Worm (Caenorhabditis elegans) whole organism, young adult: ENCODE results near the gene C56G2.15.

ENCODE experiments used
- K11D2.4 ChIP-seq: fragments of 200-800 bp; sonication (Bioruptor generic); IDR thresholded peaks from 2 replicates; pipeline ENCODE4 v1.3.6; 2022; ENCODE audit warnings: missing genetic modification reagents, missing genetic modification characterization, missing compliant biosample characterization
- aptf-3 ChIP-seq: fragments of 200-800 bp; sonication (Bioruptor generic); IDR thresholded peaks from 2 replicates; pipeline ENCODE4 v1.3.6; 2022; ENCODE audit warnings: missing genetic modification characterization, missing compliant biosample characterization
- dpl-1 ChIP-seq: fragments of 150-350 bp; optimal IDR thresholded peaks from 2 replicates; lab custom pipeline; 2014; ENCODE audit warnings: missing biosample characterization, missing genetic modification reagents, missing genetic modification characterization
- fkh-3 ChIP-seq: sonication (generic microtip); optimal IDR thresholded peaks from 2 replicates; lab custom pipeline; 2016; ENCODE audit warnings: mild to moderate bottlenecking, missing genetic modification characterization, missing compliant biosample characterization
- mes-4 ChIP-seq: sonication (generic microtip); optimal IDR thresholded peaks from 2 replicates; lab custom pipeline; 2016; ENCODE audit warnings: missing genotype, missing genetic modification characterization, missing compliant biosample characterization
- nhr-80 ChIP-seq: sonication (generic microtip); optimal IDR thresholded peaks from 2 replicates; lab custom pipeline; 2016; ENCODE audit warnings: missing genetic modification characterization, missing compliant biosample characterization
- nhr-90 ChIP-seq: sonication (generic microtip); optimal IDR thresholded peaks from 2 replicates; lab custom pipeline; 2016; ENCODE audit warnings: missing genotype, mild to moderate bottlenecking, missing genetic modification characterization, missing compliant biosample characterization
- ztf-6 ChIP-seq: fragments of 200-800 bp; sonication (Bioruptor generic); IDR thresholded peaks from 2 replicates; pipeline ENCODE4 v1.3.6; 2022; ENCODE audit warnings: missing genetic modification reagents, missing genetic modification characterization, missing compliant biosample characterization

- no peak for TF ChIP-seq K11D2.4
- TF ChIP-seq aptf-3 (GFP tag; lab: Robert Waterston, UW) = no peak
- no peak for TF ChIP-seq fkh-3 (tag; lab: Kevin White, UChicago)
- no peak for TF ChIP-seq dpl-1
- no peak for TF ChIP-seq nhr-80 (tag; lab: Kevin White, UChicago)
- no peak for TF ChIP-seq mes-4 (tag; lab: Kevin White, UChicago)
- no peak for TF ChIP-seq nhr-90 (tag; lab: Kevin White, UChicago)
- no peak for TF ChIP-seq ztf-6 (GFP tag; lab: Robert Waterston, UW)
These were observed 3.3 kb downstream of the C56G2.15 start for ce11 chrIII:6364395-6364794.
